Fruit fly (Drosophila melanogaster) whole organism, embryonic: ENCODE results near the gene Ocrl.

Experiments used
- BtbVII ChIP-seq: fragments of 200-800 bp; sonication (Bioruptor generic); optimal IDR thresholded peaks from 3 replicates; lab custom pipeline; 2017; ENCODE audit warnings: missing biosample characterization, mild to moderate bottlenecking, missing genetic modification characterization
- CG10431 ChIP-seq: fragments of 200-800 bp; sonication (Bioruptor generic); optimal IDR thresholded peaks from 3 replicates; lab custom pipeline; 2018; ENCODE audit warnings: missing biosample characterization, mild to moderate bottlenecking, missing genetic modification characterization
- CG10654 ChIP-seq: fragments of 200-800 bp; sonication (Bioruptor generic); optimal IDR thresholded peaks from 2 replicates; lab custom pipeline; 2016; ENCODE audit warnings: missing biosample characterization, missing genetic modification characterization
- CG11247 ChIP-seq: fragments of 200-800 bp; sonication (Bioruptor generic); IDR thresholded peaks from 2 replicates; pipeline ENCODE4 v1.3.6; 2022; ENCODE audit warnings: missing biosample characterization, missing genetic modification characterization
- CG15696 ChIP-seq: fragments of 200-800 bp; sonication (Bioruptor generic); optimal IDR thresholded peaks from 2 replicates; lab custom pipeline; 2019; ENCODE audit warnings: missing biosample characterization, mild to moderate bottlenecking, missing genetic modification characterization, moderate library complexity
- CG16779 ChIP-seq: fragments of 200-800 bp; sonication (Bioruptor generic); IDR thresholded peaks from 2 replicates; pipeline ENCODE4 v1.3.6; 2022; ENCODE audit warnings: missing biosample characterization, missing genetic modification characterization
- CG17802 ChIP-seq: fragments of 200-800 bp; sonication (Bioruptor generic); optimal IDR thresholded peaks from 2 replicates; lab custom pipeline; 2018; ENCODE audit warnings: missing biosample characterization, mild to moderate bottlenecking, missing genetic modification characterization, moderate library complexity
- CG18764 ChIP-seq: fragments of 200-800 bp; sonication (Bioruptor generic); optimal IDR thresholded peaks from 3 replicates; lab custom pipeline; 2016; ENCODE audit warnings: missing biosample characterization, missing genetic modification characterization
- CG31365 ChIP-seq: fragments of 200-800 bp; sonication (Bioruptor generic); optimal IDR thresholded peaks from 2 replicates; lab custom pipeline; 2018; ENCODE audit warnings: missing biosample characterization, mild to moderate bottlenecking, missing genetic modification characterization
- CG3163 ChIP-seq: fragments of 200-800 bp; sonication (Bioruptor generic); optimal IDR thresholded peaks from 3 replicates; lab custom pipeline; 2016; ENCODE audit warnings: missing biosample characterization, missing genetic modification characterization
- CG4730 ChIP-seq: fragments of 200-800 bp; sonication (Bioruptor generic); IDR thresholded peaks from 2 replicates; pipeline ENCODE4 v1.3.6; 2022; ENCODE audit warnings: missing biosample characterization, missing genetic modification characterization
- CG5953 ChIP-seq: fragments of 200-800 bp; sonication (Bioruptor generic); IDR thresholded peaks from 2 replicates; pipeline ENCODE4 v1.3.6; 2022; ENCODE audit warnings: missing biosample characterization, missing genetic modification characterization
- CG7987 ChIP-seq: fragments of 200-800 bp; sonication (Bioruptor generic); optimal IDR thresholded peaks from 2 replicates; lab custom pipeline; 2018; ENCODE audit warnings: missing biosample characterization, mild to moderate bottlenecking, missing genetic modification characterization, moderate library complexity
- CG8089 ChIP-seq: fragments of 200-800 bp; sonication (Bioruptor generic); optimal IDR thresholded peaks from 3 replicates; lab custom pipeline; 2016; ENCODE audit warnings: missing biosample characterization, missing genetic modification characterization
- CG9797 ChIP-seq: fragments of 200-800 bp; sonication (Bioruptor generic); optimal IDR thresholded peaks from 3 replicates; lab custom pipeline; 2018; ENCODE audit warnings: missing biosample characterization, mild to moderate bottlenecking, missing genetic modification characterization
- CG9876 ChIP-seq: fragments of 200-800 bp; sonication (Bioruptor generic); optimal IDR thresholded peaks from 2 replicates; lab custom pipeline; 2016; ENCODE audit warnings: missing biosample characterization, missing genetic modification characterization
- E2f1 ChIP-seq: fragments of 200-800 bp; sonication (Bioruptor generic); IDR thresholded peaks from 2 replicates; pipeline ENCODE4 v1.3.6; 2022; ENCODE audit warnings: missing biosample characterization, missing genetic modification characterization
- HHEX ChIP-seq: fragments of 200-800 bp; sonication (Bioruptor generic); optimal IDR thresholded peaks from 3 replicates; lab custom pipeline; 2017; ENCODE audit warnings: missing biosample characterization, mild to moderate bottlenecking, missing genetic modification characterization, missing genetic modification reagents
- Hand ChIP-seq: fragments of 200-800 bp; sonication (Bioruptor generic); optimal IDR thresholded peaks from 2 replicates; lab custom pipeline; 2017; ENCODE audit warnings: mild to moderate bottlenecking, missing biosample characterization, missing genetic modification reagents, missing genetic modification characterization
- Hr39 ChIP-seq: fragments of >200 bp; optimal IDR thresholded peaks from 2 replicates; lab custom pipeline; 2017
- Mes4 ChIP-seq: fragments of 200-800 bp; sonication (Bioruptor generic); optimal IDR thresholded peaks from 2 replicates; lab custom pipeline; 2016; ENCODE audit warnings: missing biosample characterization, missing genetic modification characterization
- NK7.1 ChIP-seq: fragments of 200-800 bp; sonication (Bioruptor generic); optimal IDR thresholded peaks from 3 replicates; lab custom pipeline; 2016; ENCODE audit warnings: missing biosample characterization, missing genetic modification characterization
- Pdp1 ChIP-seq, 2 experiments: fragments of 200-800 bp; sonication (Bioruptor generic); optimal IDR thresholded peaks; 3 replicates each; lab custom pipeline; 2016; ENCODE audit warnings: missing biosample characterization in 2 of 2, missing genetic modification characterization in 2 of 2, mild to moderate bottlenecking in 1 of 2, moderate library complexity in 1 of 2
- Spps ChIP-seq: fragments of 200-800 bp; sonication (Bioruptor generic); optimal IDR thresholded peaks from 2 replicates; lab custom pipeline; 2018; ENCODE audit warnings: missing biosample characterization, mild to moderate bottlenecking, missing genetic modification characterization
- Tbp ChIP-seq: fragments of >200 bp; optimal IDR thresholded peaks from 2 replicates; lab custom pipeline; 2018; ENCODE audit warnings: missing biosample characterization, missing genetic modification characterization
- YL-1 ChIP-seq: fragments of 200-800 bp; sonication (Bioruptor generic); optimal IDR thresholded peaks from 3 replicates; lab custom pipeline; 2017; ENCODE audit warnings: missing biosample characterization, mild to moderate bottlenecking, missing genetic modification characterization
- ac ChIP-seq: fragments of 200-800 bp; sonication (Bioruptor generic); optimal IDR thresholded peaks from 3 replicates; lab custom pipeline; 2017; ENCODE audit warnings: missing biosample characterization, mild to moderate bottlenecking, missing genetic modification characterization
- ara ChIP-seq: fragments of 200-800 bp; sonication (Bioruptor generic); IDR thresholded peaks from 2 replicates; pipeline ENCODE4 v1.3.6; 2022; ENCODE audit warnings: missing biosample characterization, missing genetic modification characterization
- ash1 ChIP-seq: fragments of 200-800 bp; sonication (Bioruptor generic); optimal IDR thresholded peaks from 2 replicates; lab custom pipeline; 2018; ENCODE audit warnings: missing biosample characterization, mild to moderate bottlenecking, missing genetic modification characterization
- chif ChIP-seq, 2 experiments: fragments of 200-800 bp; sonication (Bioruptor generic); optimal IDR thresholded peaks; 3 replicates each; lab custom pipeline; 2016; ENCODE audit warnings: missing biosample characterization in 2 of 2, missing genetic modification characterization in 2 of 2
- crc ChIP-seq: fragments of 200-800 bp; sonication (Bioruptor generic); optimal IDR thresholded peaks from 2 replicates; lab custom pipeline; 2016; ENCODE audit warnings: missing biosample characterization, missing genetic modification characterization
- croc ChIP-seq: fragments of 200-800 bp; sonication (Bioruptor generic); conservative IDR thresholded peaks from 3 replicates; pipeline ENCODE4 v1.3.6; 2022; ENCODE audit warnings: missing biosample characterization, missing genetic modification characterization
- exex ChIP-seq: fragments of 200-800 bp; sonication (Bioruptor generic); optimal IDR thresholded peaks from 4 replicates; lab custom pipeline; 2018; ENCODE audit warnings: missing biosample characterization, mild to moderate bottlenecking, missing genetic modification characterization, moderate library complexity
- gcm2 ChIP-seq: fragments of 200-800 bp; sonication (Bioruptor generic); optimal IDR thresholded peaks from 2 replicates; lab custom pipeline; 2016; ENCODE audit warnings: missing biosample characterization, missing genetic modification characterization
- grn ChIP-seq: fragments of 200-800 bp; sonication (Bioruptor generic); optimal IDR thresholded peaks from 3 replicates; lab custom pipeline; 2017; ENCODE audit warnings: missing biosample characterization, missing genetic modification characterization
- gsb-n ChIP-seq: fragments of 200-800 bp; sonication (Bioruptor generic); optimal IDR thresholded peaks from 3 replicates; lab custom pipeline; 2018; ENCODE audit warnings: missing biosample characterization, mild to moderate bottlenecking, missing genetic modification characterization
- ind ChIP-seq: fragments of 200-800 bp; sonication (Bioruptor generic); optimal IDR thresholded peaks from 3 replicates; lab custom pipeline; 2016; ENCODE audit warnings: missing biosample characterization, missing genetic modification characterization
- lab ChIP-seq: fragments of 200-800 bp; sonication (Bioruptor generic); optimal IDR thresholded peaks from 3 replicates; lab custom pipeline; 2017; ENCODE audit warnings: missing biosample characterization, missing genetic modification characterization, mild to moderate bottlenecking, moderate library complexity, missing genetic modification reagents
- p53 ChIP-seq: fragments of 200-800 bp; sonication (Bioruptor generic); optimal IDR thresholded peaks from 2 replicates; lab custom pipeline; 2016; ENCODE audit warnings: missing biosample characterization, missing genetic modification characterization
- pho ChIP-seq: fragments of 200-800 bp; sonication (Bioruptor generic); optimal IDR thresholded peaks from 2 replicates; lab custom pipeline; 2016; ENCODE audit warnings: missing biosample characterization, missing genetic modification characterization
- pnt ChIP-seq: fragments of 200-800 bp; sonication (Bioruptor generic); optimal IDR thresholded peaks from 3 replicates; lab custom pipeline; 2016; ENCODE audit warnings: missing biosample characterization, missing genetic modification characterization
- pum ChIP-seq: fragments of 200-800 bp; sonication (Bioruptor generic); optimal IDR thresholded peaks from 2 replicates; lab custom pipeline; 2016; ENCODE audit warnings: missing biosample characterization, missing genetic modification characterization
- sd ChIP-seq: fragments of 200-800 bp; sonication (Bioruptor generic); optimal IDR thresholded peaks from 3 replicates; lab custom pipeline; 2018; ENCODE audit warnings: missing biosample characterization, mild to moderate bottlenecking, missing genetic modification characterization, moderate library complexity
- shn ChIP-seq: fragments of 200-800 bp; sonication (Bioruptor generic); optimal IDR thresholded peaks from 3 replicates; lab custom pipeline; 2016; ENCODE audit warnings: missing biosample characterization, missing genetic modification characterization
- sna ChIP-seq: fragments of 200-800 bp; sonication (Bioruptor generic); IDR thresholded peaks from 2 replicates; pipeline ENCODE4 v1.3.6; 2022; ENCODE audit warnings: missing biosample characterization, missing genetic modification characterization; ENCODE audit not compliant: partially characterized antibody
- sob ChIP-seq: fragments of 200-800 bp; sonication (Bioruptor generic); IDR thresholded peaks from 2 replicates; pipeline ENCODE4 v1.3.6; 2022; ENCODE audit warnings: missing biosample characterization, missing genetic modification characterization
- ssp ChIP-seq: fragments of 200-800 bp; sonication (Bioruptor generic); IDR thresholded peaks from 2 replicates; pipeline ENCODE4 v1.3.6; 2022; ENCODE audit warnings: missing biosample characterization, missing genetic modification characterization
- tup ChIP-seq: fragments of 200-800 bp; sonication (Bioruptor generic); optimal IDR thresholded peaks from 2 replicates; lab custom pipeline; 2016; ENCODE audit warnings: missing biosample characterization, mild to moderate bottlenecking, missing genetic modification characterization, moderate library complexity
- unpg ChIP-seq: fragments of 200-800 bp; sonication (Bioruptor generic); optimal IDR thresholded peaks from 3 replicates; lab custom pipeline; 2018; ENCODE audit warnings: missing biosample characterization, mild to moderate bottlenecking, missing genetic modification characterization, moderate library complexity
- wdn ChIP-seq: fragments of 200-800 bp; sonication (Bioruptor generic); IDR thresholded peaks from 2 replicates; pipeline ENCODE4 v1.3.6; 2022; ENCODE audit warnings: missing biosample characterization, missing genetic modification characterization
- z ChIP-seq: fragments of 200-800 bp; sonication (Bioruptor generic); IDR thresholded peaks from 3 replicates; pipeline ENCODE4 v1.3.6; 2022; ENCODE audit warnings: missing biosample characterization, missing genetic modification characterization

The Ocrl gene

dm6 chrX:1963591-1964216 lies 40.9 kb downstream of the Ocrl start (continued):
- TF ChIP-seq CG8089 (GFP tag; lab: Kevin White, UChicago) (peak; percentile 91), Spps (tag; lab: Kevin White, UChicago) (peak; percentile 40), crc (GFP tag; lab: Kevin White, UChicago) (peak; percentile 78), CG17802 (peak; percentile 83), sna (GFP tag; lab: Robert Waterston, UW) (no peak), ssp (GFP tag; lab: Robert Waterston, UW) (peak; percentile 87), ash1 (GFP tag; lab: Kevin White, UChicago) (peak; percentile 32), sob (GFP tag; lab: Robert Waterston, UW) (peak; percentile 96), tup (GFP tag; lab: Kevin White, UChicago) (peak; percentile 86), Tbp (no peak), CG10431 (GFP tag; lab: Kevin White, UChicago) (peak; percentile 90), ind (GFP tag; lab: Kevin White, UChicago) (peak; percentile 97), HHEX (GFP tag; lab: Kevin White, UChicago) (peak; percentile 93), CG10654 (GFP tag; lab: Kevin White, UChicago) (peak; percentile 93), Hr39 (lab: Kevin White, UChicago) (no peak), YL-1 (peak; percentile 53), ac (GFP tag; lab: Kevin White, UChicago) (no peak), grn (GFP tag; lab: Kevin White, UChicago) (peak; percentile 84), exex (tag; lab: Kevin White, UChicago) (peak; percentile 82), sd (tag; lab: Kevin White, UChicago) (peak; percentile 83), BtbVII (peak; percentile 91), wdn (GFP tag; lab: Robert Waterston, UW) (peak; percentile 82), p53 (GFP tag; lab: Kevin White, UChicago) (peak; percentile 78), Mes4 (GFP tag; lab: Kevin White, UChicago) (peak; percentile 90), CG4730 (GFP tag; lab: Robert Waterston, UW) (peak; percentile 94), CG7987 (GFP tag; lab: Kevin White, UChicago) (peak; percentile 85), gsb-n (peak; percentile 81), CG9876 (peak; percentile 83), croc (GFP tag; lab: Robert Waterston, UW) (peak; percentile 91), chif (GFP tag; optimal IDR thresholded peaks at IDR 0.05; lab: Kevin White, UChicago) (peak; percentile 88 to 94), pho (GFP tag; lab: Kevin White, UChicago) (peak; percentile 88), NK7.1 (GFP tag; lab: Kevin White, UChicago) (peak; percentile 85), ara (GFP tag; lab: Robert Waterston, UW) (peak; percentile 94), CG18764 (peak; percentile 89), CG31365 (tag; lab: Kevin White, UChicago) (peak; percentile 84), pum (GFP tag; lab: Kevin White, UChicago) (peak; percentile 95), Pdp1 (GFP tag; optimal IDR thresholded peaks at IDR 0.05; lab: Kevin White, UChicago) (peak; percentile 86 to 95), pnt (peak; percentile 93), CG3163 (GFP tag; lab: Kevin White, UChicago) (peak; percentile 70), shn (GFP tag; lab: Kevin White, UChicago) (peak; percentile 85), E2f1 (GFP tag; lab: Robert Waterston, UW) (peak; percentile 95), CG11247 (GFP tag; lab: Robert Waterston, UW) (peak; percentile 93), gcm2 (GFP tag; lab: Kevin White, UChicago) (peak; percentile 67), CG15696 (tag; lab: Kevin White, UChicago) (peak; percentile 63), lab (peak; percentile 96), Hand (peak; percentile 84), CG16779 (peak; percentile 91), z (peak; percentile 48; the same call in 1 of the 3 replicates), unpg (peak; percentile 95), CG5953 (GFP tag; lab: Robert Waterston, UW) (peak; percentile 97), CG9797 (GFP tag; lab: Kevin White, UChicago) (peak; percentile 2)
